Worm (Caenorhabditis elegans): Measurements from ENCODE around the gene dsc-1.

DNA sequence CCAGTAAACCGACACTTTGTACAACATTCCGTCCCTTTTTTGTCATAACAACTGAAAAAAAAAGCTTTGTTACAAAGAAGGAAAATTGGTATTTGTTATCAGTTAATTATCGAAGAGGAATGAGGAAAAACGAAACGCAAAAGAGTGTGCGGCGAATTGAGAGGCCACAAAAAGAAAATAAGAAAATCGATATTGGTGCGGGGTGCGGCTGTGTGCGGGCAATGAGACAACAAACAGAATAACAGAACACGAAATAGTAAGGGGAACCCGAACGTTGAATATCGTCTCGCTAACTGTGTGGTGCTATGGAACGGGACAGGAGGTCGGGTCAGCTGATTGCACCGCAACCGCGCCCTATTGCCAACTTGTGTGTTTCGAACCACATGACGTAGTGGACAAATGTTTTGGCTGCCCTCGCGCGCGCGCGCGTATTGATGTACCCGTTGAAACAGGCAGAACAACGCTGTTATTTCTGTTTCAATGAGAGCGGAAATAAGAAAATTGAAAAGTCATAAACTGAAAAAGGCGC is 6.0 kb upstream of the dsc-1 start, which contains the start of gene C18B12.4:
- TF ChIP-seq ceh-44 (GFP tag; IDR thresholded peaks at IDR 0.05), result no peak
- TF ChIP-seq lin-13 (GFP tag; optimal IDR thresholded peaks at IDR 0.05), result peak; percentile 93
- no peak for TF ChIP-seq aly-2 (tag; optimal IDR thresholded peaks at IDR 0.05)
- no peak for TF ChIP-seq jun-1 (tag; optimal IDR thresholded peaks at IDR 0.05)
- no peak for TF ChIP-seq nhr-237 (tag; optimal IDR thresholded peaks at IDR 0.05)
- peak; percentile 40 for TF ChIP-seq pha-4 (GFP tag; IDR thresholded peaks at IDR 0.05)
- TF ChIP-seq pha-4 (tag; optimal IDR thresholded peaks at IDR 0.05), result peak; percentile 3
- TF ChIP-seq ztf-11 (tag; optimal IDR thresholded peaks at IDR 0.05), result no peak
- peak; percentile 59 for TF ChIP-seq fkh-10 (GFP tag; optimal IDR thresholded peaks at IDR 0.05)
- no peak for TF ChIP-seq lin-39 (tag; optimal IDR thresholded peaks at IDR 0.05)

Data from whole organism, L4 larva.